Worm (Caenorhabditis elegans): Measurements from ENCODE around the gene sorf-1.

DNA sequence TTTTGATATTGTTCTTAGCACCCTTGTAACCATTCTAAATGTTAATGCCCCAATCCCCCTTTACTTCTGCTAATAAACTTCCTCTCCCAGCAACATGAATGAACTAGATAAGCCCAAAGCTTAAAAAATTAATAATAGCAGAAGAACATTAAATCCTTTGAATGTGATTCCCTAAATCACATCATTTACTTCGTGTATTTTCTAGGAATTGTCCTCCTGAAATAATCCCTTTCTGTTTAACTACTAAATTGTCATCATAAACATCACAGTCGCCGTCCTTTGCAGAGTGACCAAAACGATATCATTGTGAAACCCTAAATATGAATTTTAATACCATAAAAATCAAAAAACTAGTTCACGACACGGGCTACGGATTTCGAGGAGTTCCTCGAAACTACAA is 37.0 kb upstream of the sorf-1 start:
- TF ChIP-seq lin-39 (tag; optimal IDR thresholded peaks at IDR 0.05) (no peak), nhr-6 (tag; optimal IDR thresholded peaks at IDR 0.05) (no peak), egl-27 (tag; optimal IDR thresholded peaks at IDR 0.05) (no peak), nhr-11 (tag; optimal IDR thresholded peaks at IDR 0.05) (no peak), ztf-4 (tag; optimal IDR thresholded peaks at IDR 0.05) (no peak), unc-55 (GFP tag; optimal IDR thresholded peaks at IDR 0.05) (no peak), ztf-11 (tag; optimal IDR thresholded peaks at IDR 0.05) (no peak), unc-62 (GFP tag; optimal IDR thresholded peaks at IDR 0.05) (no peak), ama-1 (optimal IDR thresholded peaks at IDR 0.05) (no peak), nhr-12 (tag; optimal IDR thresholded peaks at IDR 0.05) (no peak), unc-39 (tag; optimal IDR thresholded peaks at IDR 0.05) (no peak), lsy-2 (tag; optimal IDR thresholded peaks at IDR 0.05) (no peak), zag-1 (tag; optimal IDR thresholded peaks at IDR 0.05) (no peak), dmd-4 (tag; optimal IDR thresholded peaks at IDR 0.05) (no peak)
